Worm (Caenorhabditis elegans): ENCODE measurements around the gene nhr-88.

- TF ChIP-seq ZK546.5 (tag; optimal IDR thresholded peaks at IDR 0.05) = no peak
- no peak for TF ChIP-seq unc-62 (GFP tag; optimal IDR thresholded peaks at IDR 0.05)
These were observed 32.0 kb downstream of the nhr-88 start, which contains the start of gene sdz-5 for ce11 chrII:3008400-3008799.

Data from whole organism, L2 larva.